Worm (Caenorhabditis elegans): Measurements from ENCODE around the gene Y46G5A.39.

Gene Y46G5A.39

DNA sequence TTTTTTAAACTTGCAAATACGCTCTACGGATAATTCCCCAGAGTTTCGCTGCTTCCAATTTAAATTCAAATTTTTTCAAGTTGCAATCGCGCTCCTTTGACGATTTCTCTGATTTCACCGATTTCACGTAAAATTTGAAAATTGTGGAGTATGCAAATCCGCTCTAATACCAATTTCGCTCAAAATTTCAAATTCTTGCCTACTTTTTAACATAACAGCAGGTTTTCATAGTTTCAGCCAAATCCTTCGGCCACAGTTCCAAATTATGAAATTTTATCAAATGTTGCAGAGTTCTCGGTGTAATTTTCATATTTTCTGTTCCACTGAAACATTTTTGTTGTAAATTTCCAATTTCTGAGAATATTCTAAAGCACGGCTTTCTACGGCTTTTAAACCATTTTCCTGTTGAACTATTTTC lies 34.2 kb upstream of the Y46G5A.39 start, which contains the start of gene alkb-7:
alkb-7 (minus strand) TSS at position 323 of the 418 bp plus-strand sequence.
- TF ChIP-seq ceh-13 (GFP tag; optimal IDR thresholded peaks at IDR 0.05), result no peak
- TF ChIP-seq ama-1 (optimal IDR thresholded peaks at IDR 0.05), result peak; percentile 79
- TF ChIP-seq F13C5.2 (tag; optimal IDR thresholded peaks at IDR 0.05), result peak; percentile 14
- peak; percentile 22 for TF ChIP-seq tra-4 (tag; optimal IDR thresholded peaks at IDR 0.05)
- TF ChIP-seq B0310.2 (tag; optimal IDR thresholded peaks at IDR 0.05), result peak; percentile 24
- TF ChIP-seq ceh-36 (tag; optimal IDR thresholded peaks at IDR 0.05), result no peak
- 0 out of 2 replicates have a peak, but pooled peaks have one; percentile 20 for TF ChIP-seq pes-1 (GFP tag; IDR thresholded peaks at IDR 0.05)
- TF ChIP-seq sea-1 (GFP tag; conservative IDR thresholded peaks at IDR 0.05), result no peak

ce11 chrII:12785391-12785790 lies 31.8 kb upstream of the Y46G5A.39 start, which contains the start of gene Y46G5A.15:
TSS of gene Y46G5A.15 (minus strand) at chrII:12785416.
- no peak for TF ChIP-seq sea-1 (GFP tag; conservative IDR thresholded peaks at IDR 0.05)
- TF ChIP-seq ceh-36 (tag; optimal IDR thresholded peaks at IDR 0.05), result no peak
- TF ChIP-seq B0310.2 (tag; optimal IDR thresholded peaks at IDR 0.05), result no peak
- no peak for TF ChIP-seq pes-1 (GFP tag; IDR thresholded peaks at IDR 0.05)
- no peak for TF ChIP-seq scrt-1 (GFP tag; IDR thresholded peaks at IDR 0.05)
- no peak for TF ChIP-seq tra-4 (tag; optimal IDR thresholded peaks at IDR 0.05)
- no peak for TF ChIP-seq hmbx-1 (tag; optimal IDR thresholded peaks at IDR 0.05)
- no peak for TF ChIP-seq F13C5.2 (tag; optimal IDR thresholded peaks at IDR 0.05)
- TF ChIP-seq ama-1 (optimal IDR thresholded peaks at IDR 0.05), result no peak
- TF ChIP-seq tbx-11 (GFP tag; IDR thresholded peaks at IDR 0.05), result no peak
- TF ChIP-seq ets-7 (tag; optimal IDR thresholded peaks at IDR 0.05), result no peak
- no peak for TF ChIP-seq ceh-13 (GFP tag; optimal IDR thresholded peaks at IDR 0.05)
- TF ChIP-seq hnd-1 (tag; optimal IDR thresholded peaks at IDR 0.05), result no peak
- no peak for TF ChIP-seq aly-1 (tag; optimal IDR thresholded peaks at IDR 0.05)
- TF ChIP-seq tbx-37 (GFP tag; conservative IDR thresholded peaks at IDR 0.05), result no peak
- no peak for TF ChIP-seq flt-1 (GFP tag; IDR thresholded peaks at IDR 0.05)
- TF ChIP-seq hmg-4 (GFP tag; optimal IDR thresholded peaks at IDR 0.05), result no peak

- TF ChIP-seq sea-1 (GFP tag; conservative IDR thresholded peaks at IDR 0.05) (0 out of 2 replicates have a peak, but pooled peaks have one; percentile 13), flt-1 (GFP tag; IDR thresholded peaks at IDR 0.05) (peak; percentile 36; the same call in 1 of the 2 replicates)
Observed at ce11 chrII:12778374-12778773, 24.7 kb upstream of the Y46G5A.39 start.

DNA sequence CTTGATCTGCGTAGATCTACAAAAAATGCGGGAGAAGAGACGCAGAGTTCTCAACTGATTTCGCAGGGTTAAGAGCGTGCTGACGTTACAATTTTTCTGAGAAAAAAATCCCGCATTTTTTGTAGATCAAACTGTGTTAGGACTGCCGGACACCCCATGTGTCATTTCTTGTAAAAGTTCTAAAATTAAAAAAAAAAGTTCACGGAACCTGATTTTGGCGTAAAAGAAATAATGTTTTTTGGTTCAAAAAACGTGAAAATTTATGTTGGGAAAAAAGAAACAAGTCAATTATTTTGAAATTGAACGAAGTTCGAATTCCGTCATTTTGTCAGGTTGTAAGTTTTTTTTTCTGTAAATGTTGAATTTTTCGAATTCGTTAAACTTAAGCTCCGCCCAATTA lies 22.8 kb upstream of the Y46G5A.39 start, which contains the start of gene Y46G5A.34:
Y46G5A.34 (plus strand) TSS at position 301 of the 400 bp plus-strand sequence.
- no peak for TF ChIP-seq sea-1 (GFP tag; conservative IDR thresholded peaks at IDR 0.05)
- no peak for TF ChIP-seq tbx-37 (GFP tag; conservative IDR thresholded peaks at IDR 0.05)
- TF ChIP-seq ama-1 (optimal IDR thresholded peaks at IDR 0.05), result no peak
- no peak for TF ChIP-seq F13C5.2 (tag; optimal IDR thresholded peaks at IDR 0.05)
- TF ChIP-seq pes-1 (GFP tag; IDR thresholded peaks at IDR 0.05), result no peak
- TF ChIP-seq B0310.2 (tag; optimal IDR thresholded peaks at IDR 0.05), result no peak
- TF ChIP-seq aly-1 (tag; optimal IDR thresholded peaks at IDR 0.05), result no peak
- no peak for TF ChIP-seq hnd-1 (tag; optimal IDR thresholded peaks at IDR 0.05)
- no peak for TF ChIP-seq tbx-11 (GFP tag; IDR thresholded peaks at IDR 0.05)
- no peak for TF ChIP-seq ceh-36 (tag; optimal IDR thresholded peaks at IDR 0.05)
- no peak for TF ChIP-seq hmg-4 (GFP tag; optimal IDR thresholded peaks at IDR 0.05)
- TF ChIP-seq hmbx-1 (tag; optimal IDR thresholded peaks at IDR 0.05), result no peak
- no peak for TF ChIP-seq flt-1 (GFP tag; IDR thresholded peaks at IDR 0.05)
- TF ChIP-seq scrt-1 (GFP tag; IDR thresholded peaks at IDR 0.05), result no peak
- TF ChIP-seq tra-4 (tag; optimal IDR thresholded peaks at IDR 0.05), result no peak
- no peak for TF ChIP-seq ceh-13 (GFP tag; optimal IDR thresholded peaks at IDR 0.05)
- TF ChIP-seq ets-7 (tag; optimal IDR thresholded peaks at IDR 0.05), result no peak

DNA sequence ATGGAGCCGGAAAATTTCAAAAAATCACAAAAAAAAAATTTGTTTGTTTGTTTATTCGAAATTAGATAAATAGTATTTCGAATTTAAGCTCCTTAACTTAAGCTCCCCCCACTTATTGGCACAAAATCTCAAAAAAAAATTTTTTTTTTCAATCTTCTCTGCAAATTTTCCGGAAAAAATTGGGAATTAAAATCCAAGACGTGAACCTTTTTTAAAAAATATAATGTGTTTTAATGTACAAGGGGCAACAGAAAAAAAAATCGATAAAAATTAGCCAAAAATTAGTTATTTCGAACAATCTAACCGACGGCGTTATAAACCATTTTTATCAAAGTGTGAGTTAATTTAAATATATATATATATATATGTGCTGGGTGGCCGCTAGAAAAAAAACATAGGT lies 20.8 kb upstream of the Y46G5A.39 start, which contains the start of gene Y46G5A.14:
Y46G5A.14 (plus strand) TSS at position 301 of the 400 bp plus-strand sequence.
- TF ChIP-seq tbx-37 (GFP tag; conservative IDR thresholded peaks at IDR 0.05), result no peak
- no peak for TF ChIP-seq hmg-4 (GFP tag; optimal IDR thresholded peaks at IDR 0.05)
- no peak for TF ChIP-seq hmbx-1 (tag; optimal IDR thresholded peaks at IDR 0.05)
- TF ChIP-seq ama-1 (optimal IDR thresholded peaks at IDR 0.05), result no peak
- TF ChIP-seq ceh-36 (tag; optimal IDR thresholded peaks at IDR 0.05), result no peak
- no peak for TF ChIP-seq aly-1 (tag; optimal IDR thresholded peaks at IDR 0.05)
- TF ChIP-seq sea-1 (GFP tag; conservative IDR thresholded peaks at IDR 0.05), result no peak
- TF ChIP-seq ets-7 (tag; optimal IDR thresholded peaks at IDR 0.05), result no peak
- TF ChIP-seq ceh-13 (GFP tag; optimal IDR thresholded peaks at IDR 0.05), result no peak
- TF ChIP-seq F13C5.2 (tag; optimal IDR thresholded peaks at IDR 0.05), result no peak
- no peak for TF ChIP-seq scrt-1 (GFP tag; IDR thresholded peaks at IDR 0.05)
- no peak for TF ChIP-seq hnd-1 (tag; optimal IDR thresholded peaks at IDR 0.05)
- no peak for TF ChIP-seq pes-1 (GFP tag; IDR thresholded peaks at IDR 0.05)

DNA sequence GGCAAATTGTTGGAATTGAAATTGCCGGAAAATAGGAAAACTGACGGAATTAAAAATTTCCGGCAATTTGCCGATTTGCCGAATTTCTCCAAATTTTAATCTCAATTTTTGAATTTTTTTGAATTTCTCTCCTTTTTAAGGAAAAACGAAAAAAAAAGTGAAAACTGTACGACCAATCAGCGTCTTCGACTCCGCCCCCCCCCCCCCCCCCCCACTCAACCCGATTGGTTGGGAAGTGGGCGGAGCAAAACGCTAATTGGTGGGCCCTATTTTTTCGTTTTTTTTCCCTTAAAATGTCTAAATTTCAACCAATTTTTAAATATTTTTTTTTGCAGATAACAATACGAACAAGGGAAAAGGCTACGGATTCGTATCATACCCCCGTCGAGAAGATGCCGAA lies 16.3 kb upstream of the Y46G5A.39 start:
- no peak for TF ChIP-seq tbx-11 (GFP tag; IDR thresholded peaks at IDR 0.05)
- no peak for TF ChIP-seq ets-7 (tag; optimal IDR thresholded peaks at IDR 0.05)
- no peak for TF ChIP-seq ama-1 (optimal IDR thresholded peaks at IDR 0.05)
- no peak for TF ChIP-seq scrt-1 (GFP tag; IDR thresholded peaks at IDR 0.05)
- no peak for TF ChIP-seq tra-4 (tag; optimal IDR thresholded peaks at IDR 0.05)
- TF ChIP-seq tbx-37 (GFP tag; conservative IDR thresholded peaks at IDR 0.05), result no peak
- TF ChIP-seq pes-1 (GFP tag; IDR thresholded peaks at IDR 0.05), result no peak
- no peak for TF ChIP-seq sea-1 (GFP tag; conservative IDR thresholded peaks at IDR 0.05)
- no peak for TF ChIP-seq B0310.2 (tag; optimal IDR thresholded peaks at IDR 0.05)
- no peak for TF ChIP-seq flt-1 (GFP tag; IDR thresholded peaks at IDR 0.05)
- no peak for TF ChIP-seq F13C5.2 (tag; optimal IDR thresholded peaks at IDR 0.05)
- no peak for TF ChIP-seq ceh-36 (tag; optimal IDR thresholded peaks at IDR 0.05)
- no peak for TF ChIP-seq aly-1 (tag; optimal IDR thresholded peaks at IDR 0.05)
- no peak for TF ChIP-seq hnd-1 (tag; optimal IDR thresholded peaks at IDR 0.05)
- no peak for TF ChIP-seq ceh-13 (GFP tag; optimal IDR thresholded peaks at IDR 0.05)
- TF ChIP-seq hmbx-1 (tag; optimal IDR thresholded peaks at IDR 0.05), result no peak
- TF ChIP-seq hmg-4 (GFP tag; optimal IDR thresholded peaks at IDR 0.05), result no peak

ce11 chrII:12768167-12768712 lies 14.6 kb upstream of the Y46G5A.39 start, which contains the start of the genes vps-2 and tiar-2:
TSS of gene vps-2 (minus strand) at chrII:12768217.
TSS of gene tiar-2 (plus strand) at chrII:12768686.
- TF ChIP-seq F13C5.2 (tag; optimal IDR thresholded peaks at IDR 0.05) (peak; percentile 30), ceh-13 (GFP tag; optimal IDR thresholded peaks at IDR 0.05) (no peak)
